Fruit fly (Drosophila melanogaster): Measurements from ENCODE around the gene CG15022.

Gene CG15022

dm6 chr3L:4474946-4475470, 14.9 kb upstream of the CG15022 start (continued):
- TF ChIP-seq CG6254 (GFP tag; optimal IDR thresholded peaks at IDR 0.05) (peak; percentile 83), CG11504 (tag; optimal IDR thresholded peaks at IDR 0.05) (peak; percentile 74), CG9609 (GFP tag; optimal IDR thresholded peaks at IDR 0.05) (peak; percentile 29), chif (GFP tag; optimal IDR thresholded peaks at IDR 0.05) (peak; percentile 27 to 64), stc (GFP tag; IDR thresholded peaks at IDR 0.05) (peak; percentile 78; the same call in 1 of the 2 replicates), chinmo (GFP tag; IDR thresholded peaks at IDR 0.05; ENCODE audit: partially characterized antibody) (no peak), Xbp1 (GFP tag; optimal IDR thresholded peaks at IDR 0.05) (peak; percentile 75), ken (GFP tag; IDR thresholded peaks at IDR 0.05) (peak; percentile 27; the same call in 1 of the 3 replicates), ap (GFP tag; IDR thresholded peaks at IDR 0.05) (peak; percentile 58), CG12659 (GFP tag; optimal IDR thresholded peaks at IDR 0.05) (peak; percentile 81), hbn (GFP tag; IDR thresholded peaks at IDR 0.05; ENCODE audit: partially characterized antibody) (no peak), CG10462 (GFP tag; optimal IDR thresholded peaks at IDR 0.05) (peak; percentile 4), inv (GFP tag; IDR thresholded peaks at IDR 0.05; ENCODE audit: partially characterized antibody) (no peak), pum (GFP tag; optimal IDR thresholded peaks at IDR 0.05) (no peak), CG7372 (GFP tag; IDR thresholded peaks at IDR 0.05) (no peak; the same call in 1 of the 2 replicates), so (GFP tag; IDR thresholded peaks at IDR 0.05) (0 out of 3 replicates have a peak, but pooled peaks have one; percentile 77), CG8478 (optimal IDR thresholded peaks at IDR 0.05) (no peak), CG7987 (GFP tag; optimal IDR thresholded peaks at IDR 0.05) (peak; percentile 98), Meics (GFP tag; optimal IDR thresholded peaks at IDR 0.05) (peak; percentile 93), CG1832 (GFP tag; optimal IDR thresholded peaks at IDR 0.05) (no peak), emc (GFP tag; optimal IDR thresholded peaks at IDR 0.05) (peak; percentile 55), Stat92E (GFP tag; optimal IDR thresholded peaks at IDR 0.05) (no peak), salm (tag; optimal IDR thresholded peaks at IDR 0.05) (peak; percentile 77), CG7745 (tag; optimal IDR thresholded peaks at IDR 0.05) (no peak), Bgb (GFP tag; IDR thresholded peaks at IDR 0.05; ENCODE audit: partially characterized antibody) (no peak), CG4328 (GFP tag; optimal IDR thresholded peaks at IDR 0.05) (peak; percentile 84), lab (GFP tag; optimal IDR thresholded peaks at IDR 0.05) (peak; percentile 97), H15 (GFP tag; IDR thresholded peaks at IDR 0.05) (0 out of 3 replicates have a peak, but pooled peaks have one; percentile 42), tio (GFP tag; optimal IDR thresholded peaks at IDR 0.05) (peak; percentile 22), trh (GFP tag; optimal IDR thresholded peaks at IDR 0.05) (peak; percentile 73), B-H1 (GFP tag; IDR thresholded peaks at IDR 0.05) (peak; percentile 39; the same call in 1 of the 3 replicates), Max (GFP tag; optimal IDR thresholded peaks at IDR 0.05) (peak; percentile 69), CG15479 (GFP tag; optimal IDR thresholded peaks at IDR 0.05) (no peak), CG32767 (GFP tag; IDR thresholded peaks at IDR 0.05) (peak; percentile 35; the same call in 1 of the 2 replicates), CrebB (tag; optimal IDR thresholded peaks at IDR 0.05) (peak; percentile 95), CG3838 (GFP tag; optimal IDR thresholded peaks at IDR 0.05) (peak; percentile 56), CG14860 (GFP tag; IDR thresholded peaks at IDR 0.05; ENCODE audit: partially characterized antibody) (no peak), CG8281 (tag; optimal IDR thresholded peaks at IDR 0.05) (peak; percentile 63), CG6272 (GFP tag; IDR thresholded peaks at IDR 0.05) (no peak), CG11560 (tag; IDR thresholded peaks at IDR 0.05) (no peak), CG5245 (GFP tag; optimal IDR thresholded peaks at IDR 0.05) (peak; percentile 69), caup (GFP tag; optimal IDR thresholded peaks at IDR 0.05; ENCODE audit: severe bottlenecking) (peak; percentile 97), CG2120 (GFP tag; optimal IDR thresholded peaks at IDR 0.05) (peak; percentile 16), disco-r (GFP tag; optimal IDR thresholded peaks at IDR 0.05) (peak; percentile 72), Tbp (GFP tag; optimal IDR thresholded peaks at IDR 0.05) (no peak), toy (GFP tag; IDR thresholded peaks at IDR 0.05) (0 out of 2 replicates have a peak, but pooled peaks have one; percentile 32), CG12942 (GFP tag; optimal IDR thresholded peaks at IDR 0.05) (peak; percentile 58), exex (tag; optimal IDR thresholded peaks at IDR 0.05) (peak; percentile 57), CG34376 (GFP tag; optimal IDR thresholded peaks at IDR 0.05) (peak; percentile 96)
